Worm (Caenorhabditis elegans) whole organism, young adult: Measurements from ENCODE around the gene srj-27.

Experiments
- B0261.1 ChIP-seq: sonication (generic microtip); optimal IDR thresholded peaks from 2 replicates; lab custom pipeline; 2016; ENCODE audit warnings: mild to moderate bottlenecking, missing genetic modification characterization, moderate library complexity, missing compliant biosample characterization
- F23B12.7 ChIP-seq: sonication (generic microtip); optimal IDR thresholded peaks from 2 replicates; lab custom pipeline; 2017; ENCODE audit warnings: missing genetic modification characterization, mild to moderate bottlenecking, missing compliant biosample characterization, antibody characterized with exemption, moderate library complexity; ENCODE audit not compliant: insufficient read depth
- egl-18 ChIP-seq: fragments of 200-800 bp; sonication (Bioruptor generic); IDR thresholded peaks from 2 replicates; pipeline ENCODE4 v1.3.6; 2022; ENCODE audit warnings: missing genetic modification reagents, missing genetic modification characterization, missing compliant biosample characterization
- egl-44 ChIP-seq: fragments of 200-800 bp; sonication (Bioruptor generic); IDR thresholded peaks from 2 replicates; pipeline ENCODE4 v1.3.6; 2022; ENCODE audit warnings: missing genetic modification reagents, missing genetic modification characterization, missing compliant biosample characterization
- hmg-1.2 ChIP-seq: fragments of 200-800 bp; sonication (Bioruptor generic); IDR thresholded peaks from 2 replicates; pipeline ENCODE4 v1.3.6; 2022; ENCODE audit warnings: missing genetic modification reagents, missing genetic modification characterization, missing compliant biosample characterization
- hmg-20 ChIP-seq: fragments of 200-800 bp; sonication (Bioruptor generic); IDR thresholded peaks from 2 replicates; pipeline ENCODE4 v1.3.6; 2022; ENCODE audit warnings: missing genetic modification reagents, missing genetic modification characterization, missing compliant biosample characterization
- lin-35 ChIP-seq, 3 experiments: fragments of 150-350 bp in 2 of 3; sonication (generic microtip) in 1 of 3; optimal IDR thresholded peaks; 2 replicates each; lab custom pipeline; 2014 to 2018; ENCODE audit warnings: missing biosample characterization in 3 of 3, missing genetic modification characterization in 3 of 3, missing genetic modification reagents in 3 of 3
- mes-4 ChIP-seq: sonication (generic microtip); optimal IDR thresholded peaks from 2 replicates; lab custom pipeline; 2016; ENCODE audit warnings: missing genotype, missing genetic modification characterization, missing compliant biosample characterization
- repo-1 ChIP-seq: sonication (generic microtip); optimal IDR thresholded peaks from 2 replicates; lab custom pipeline; 2017; ENCODE audit warnings: mild to moderate bottlenecking, missing genetic modification characterization, missing compliant biosample characterization
- tbp1 ChIP-seq: fragments of 200-800 bp; sonication (Bioruptor generic); optimal IDR thresholded peaks from 2 replicates; lab custom pipeline; 2018; ENCODE audit warnings: mild to moderate bottlenecking, missing genetic modification characterization, missing compliant biosample characterization
- unc-62 ChIP-seq: fragments of 150-350 bp; optimal IDR thresholded peaks from 2 replicates; lab custom pipeline; 2014; ENCODE audit warnings: missing biosample characterization, missing genetic modification reagents, missing genetic modification characterization

DNA sequence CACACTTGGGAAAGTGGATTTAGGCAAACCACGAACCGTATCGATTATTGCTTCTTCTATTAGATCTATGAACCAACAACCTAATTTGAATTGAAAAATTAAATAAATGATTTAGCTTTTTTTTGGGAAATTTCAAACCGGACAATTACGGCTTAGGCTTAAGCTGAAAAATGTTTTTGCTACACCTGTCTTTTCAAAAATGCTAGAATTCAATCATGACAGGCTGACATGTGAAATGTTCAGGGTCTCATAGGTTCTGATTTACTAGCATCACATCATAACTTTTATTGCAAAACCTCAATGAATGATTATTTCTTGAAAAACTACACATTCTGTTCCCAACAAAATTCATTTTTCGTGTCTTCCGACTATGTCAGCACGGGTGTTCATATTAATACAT is 26.0 kb upstream of the srj-27 start, which contains the start of gene srh-55:
- TF ChIP-seq lin-35 (GFP tag; optimal IDR thresholded peaks at IDR 0.05; lab: Kevin White, UChicago) (no peak), F23B12.7 (tag; lab: Kevin White, UChicago) (no peak), hmg-20 (GFP tag; lab: Robert Waterston, UW) (no peak), unc-62 (no peak), tbp1 (GFP tag; lab: Kevin White, UChicago) (no peak), hmg-1.2 (GFP tag; lab: Robert Waterston, UW) (no peak), egl-44 (no peak), B0261.1 (tag; lab: Kevin White, UChicago) (no peak), egl-18 (GFP tag; lab: Robert Waterston, UW) (no peak), repo-1 (tag; lab: Kevin White, UChicago) (no peak), mes-4 (tag; lab: Kevin White, UChicago) (no peak)
